Fruit fly (Drosophila melanogaster) whole organism, prepupa: Measurements from ENCODE around the gene CG16815.

Experiments
- Sox15 ChIP-seq: fragments of 200-800 bp; sonication (Bioruptor generic); optimal IDR thresholded peaks from 3 replicates; lab custom pipeline; 2016; ENCODE audit warnings: missing biosample characterization, missing genetic modification characterization
- fkh ChIP-seq: fragments of 200-800 bp; sonication (Bioruptor generic); optimal IDR thresholded peaks from 3 replicates; lab custom pipeline; 2017; ENCODE audit warnings: missing biosample characterization, mild to moderate bottlenecking, missing genetic modification characterization, moderate library complexity

DNA sequence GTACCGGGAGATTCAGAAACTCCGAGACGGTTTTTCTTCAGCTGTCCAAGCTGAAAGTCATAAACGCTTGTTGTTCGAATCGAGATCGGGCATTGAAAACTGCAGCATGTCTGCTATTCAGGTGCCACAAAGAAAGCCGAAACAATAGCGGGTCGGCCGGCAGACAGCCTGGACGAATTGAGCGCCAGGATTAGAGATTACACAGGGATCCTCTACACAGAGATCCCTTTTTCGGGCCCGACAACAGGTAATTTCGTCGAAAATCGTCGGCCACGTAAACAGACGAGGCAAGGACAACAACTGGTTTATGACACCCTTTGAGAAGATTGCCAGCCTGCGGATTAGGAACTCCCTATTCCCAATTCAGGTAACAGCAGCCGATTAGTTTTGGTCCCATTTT lies 2.4 kb upstream of the CG16815 start, which contains the start of gene CG16813:
- TF ChIP-seq Sox15 (GFP tag; lab: Kevin White, UChicago) (no peak), fkh (no peak)
